Worm (Caenorhabditis elegans): ENCODE results near the gene ZK816.3.

DNA sequence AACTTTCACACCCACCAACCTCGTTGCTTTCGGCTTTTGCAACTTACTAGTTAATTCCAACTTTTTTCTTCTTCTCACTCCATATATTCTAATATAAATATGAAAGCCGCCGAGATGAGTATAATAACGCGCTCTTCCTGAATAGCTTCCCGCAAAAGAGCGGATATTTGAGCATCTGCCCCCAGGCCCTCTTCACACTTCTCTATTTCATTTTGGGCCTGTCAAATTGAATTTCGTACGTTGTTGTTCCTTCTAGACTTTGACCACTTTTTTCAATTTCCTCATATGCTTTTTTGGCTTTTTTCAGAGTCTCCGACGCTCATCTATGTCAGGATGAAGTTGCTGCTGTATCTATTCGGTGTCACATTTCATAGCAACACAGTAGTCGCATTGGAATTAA is 33.2 kb upstream of the ZK816.3 start, which contains the start of gene ddr-2:
- TF ChIP-seq jun-1 (tag; optimal IDR thresholded peaks at IDR 0.05) (no peak), grh-1 (GFP tag; IDR thresholded peaks at IDR 0.05) (no peak), lin-13 (GFP tag; optimal IDR thresholded peaks at IDR 0.05) (no peak), blmp-1 (tag; optimal IDR thresholded peaks at IDR 0.05) (no peak), egl-13 (tag; optimal IDR thresholded peaks at IDR 0.05) (no peak), unc-62 (GFP tag; optimal IDR thresholded peaks at IDR 0.05) (no peak), mep-1 (tag; optimal IDR thresholded peaks at IDR 0.05) (no peak), zag-1 (tag; optimal IDR thresholded peaks at IDR 0.05) (no peak), skn-1 (tag; optimal IDR thresholded peaks at IDR 0.05) (no peak)
